Worm (Caenorhabditis elegans) whole organism, L4 larva: Measurements from ENCODE around the gene C07A12.18.

Source experiments
- attf-4 ChIP-seq: sonication (generic microtip); optimal IDR thresholded peaks from 3 replicates; lab custom pipeline; 2017; ENCODE audit warnings: missing biosample characterization, missing genetic modification characterization
- ces-1 ChIP-seq: fragments of 150-350 bp; sonication (generic microtip); optimal IDR thresholded peaks from 4 replicates; lab custom pipeline; 2014; ENCODE audit warnings: missing biosample characterization, missing genetic modification reagents, missing genetic modification characterization
- dpl-1 ChIP-seq: fragments of 150-350 bp; optimal IDR thresholded peaks from 2 replicates; lab custom pipeline; 2014; ENCODE audit warnings: missing biosample characterization, missing genetic modification reagents, missing genetic modification characterization
- lin-15B ChIP-seq: fragments of 150-350 bp; sonication (generic microtip); optimal IDR thresholded peaks from 3 replicates; lab custom pipeline; 2014; ENCODE audit warnings: missing biosample characterization, missing genetic modification characterization
- lin-29 ChIP-seq: fragments of 200-800 bp; sonication (Bioruptor generic); IDR thresholded peaks from 2 replicates; pipeline ENCODE4 v1.3.6; 2022; ENCODE audit warnings: missing genetic modification reagents, missing genetic modification characterization, missing compliant biosample characterization
- nhr-102 ChIP-seq: sonication (generic microtip); optimal IDR thresholded peaks from 2 replicates; lab custom pipeline; 2016; ENCODE audit warnings: mild to moderate bottlenecking, missing genetic modification characterization, moderate library complexity, missing compliant biosample characterization
- nhr-42 ChIP-seq: fragments of 200-800 bp; sonication (Bioruptor generic); IDR thresholded peaks from 2 replicates; pipeline ENCODE4 v1.3.6; 2022; ENCODE audit warnings: missing genetic modification characterization, missing compliant biosample characterization
- nhr-77 ChIP-seq: fragments of 150-350 bp; optimal IDR thresholded peaks from 2 replicates; lab custom pipeline; 2014; ENCODE audit warnings: missing biosample characterization, missing genetic modification characterization
- pha-4 ChIP-seq, 2 experiments: fragments of 150-350 bp in 1 of 2; fragments of 200-800 bp in 1 of 2; sonication (Bioruptor generic) in 1 of 2; IDR thresholded peaks in 1 of 2; optimal IDR thresholded peaks in 1 of 2; 2 replicates each; pipeline versions ENCODE4 v1.3.6 to Lab custom; 2014 to 2022; ENCODE audit warnings: missing genetic modification characterization in 2 of 2, missing genetic modification reagents in 2 of 2, missing biosample characterization in 1 of 2, missing compliant biosample characterization in 1 of 2
- snpc-4 ChIP-seq: fragments of 150-350 bp; optimal IDR thresholded peaks from 2 replicates; lab custom pipeline; 2014; ENCODE audit warnings: missing biosample characterization, missing genetic modification characterization
- tag-97 ChIP-seq: fragments of 200-800 bp; sonication (Bioruptor generic); IDR thresholded peaks from 2 replicates; pipeline ENCODE4 v1.3.6; 2022; ENCODE audit warnings: missing genetic modification characterization, missing compliant biosample characterization

DNA sequence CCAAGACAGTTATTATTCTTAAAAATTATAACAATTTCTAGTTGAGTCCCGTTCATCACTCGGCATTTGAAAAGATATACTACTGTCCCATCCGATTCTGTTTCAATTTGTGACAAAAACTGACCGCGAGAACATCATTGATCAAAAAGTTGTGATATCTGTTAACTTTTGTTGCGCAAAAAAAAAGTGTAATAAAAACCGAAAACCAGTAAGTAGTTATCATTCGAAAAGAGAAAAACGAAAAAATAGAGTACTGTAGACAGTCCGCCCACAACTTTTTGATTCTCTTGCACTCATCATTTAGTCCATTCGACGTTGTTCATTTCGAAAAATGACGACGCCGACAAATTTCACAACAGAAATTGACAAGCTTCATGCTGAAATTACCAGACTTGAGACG is 21.4 kb upstream of the C07A12.18 start, which contains the start of gene amt-1:
- TF ChIP-seq lin-15B (tag; lab: Kevin White, UChicago), result no peak
- TF ChIP-seq attf-4 (tag; lab: Kevin White, UChicago), result no peak
- TF ChIP-seq nhr-102 (tag; lab: Kevin White, UChicago), result no peak
- TF ChIP-seq nhr-77 (tag; lab: Kevin White, UChicago), result no peak
- no peak for TF ChIP-seq snpc-4
- no peak for TF ChIP-seq tag-97 (GFP tag; lab: Robert Waterston, UW)
- TF ChIP-seq dpl-1 (GFP tag; lab: Kevin White, UChicago), result no peak
- no peak for TF ChIP-seq lin-29
- no peak for TF ChIP-seq pha-4 (GFP tag; IDR thresholded peaks at IDR 0.05; lab: Robert Waterston, UW)
- TF ChIP-seq pha-4 (tag; optimal IDR thresholded peaks at IDR 0.05; lab: Kevin White, UChicago), result no peak
- TF ChIP-seq nhr-42 (GFP tag; lab: Robert Waterston, UW), result no peak
- TF ChIP-seq ces-1 (GFP tag; lab: Kevin White, UChicago), result no peak
